Worm (Caenorhabditis elegans) whole organism, late embryonic: ENCODE measurements around the gene W02A2.9.

ENCODE experiments used
- C08G9.2 ChIP-seq: sonication (generic microtip); optimal IDR thresholded peaks from 2 replicates; lab custom pipeline; 2016; ENCODE audit warnings: mild to moderate bottlenecking, missing genetic modification characterization, moderate library complexity, missing compliant biosample characterization
- C38D4.7 ChIP-seq: fragments of 200-800 bp; sonication (Bioruptor generic); optimal IDR thresholded peaks from 2 replicates; lab custom pipeline; 2018; ENCODE audit warnings: mild to moderate bottlenecking, missing genetic modification characterization, moderate library complexity, missing compliant biosample characterization
- F13H6.1 ChIP-seq: sonication (generic microtip); optimal IDR thresholded peaks from 2 replicates; lab custom pipeline; 2016; ENCODE audit warnings: missing genetic modification characterization, missing compliant biosample characterization
- K02D7.2 ChIP-seq: sonication (generic microtip); optimal IDR thresholded peaks from 2 replicates; lab custom pipeline; 2017; ENCODE audit warnings: mild to moderate bottlenecking, missing genetic modification characterization, missing compliant biosample characterization
- K09A11.1 ChIP-seq: sonication (generic microtip); optimal IDR thresholded peaks from 2 replicates; lab custom pipeline; 2017; ENCODE audit warnings: antibody characterized with exemption, mild to moderate bottlenecking, missing genetic modification characterization, missing compliant biosample characterization; ENCODE audit not compliant: insufficient read depth
- T23F11.4 ChIP-seq: fragments of 200-800 bp; sonication (Bioruptor generic); optimal IDR thresholded peaks from 2 replicates; lab custom pipeline; 2018; ENCODE audit warnings: mild to moderate bottlenecking, missing genetic modification characterization, missing compliant biosample characterization
- Y22D7AL.16 ChIP-seq: sonication (generic microtip); optimal IDR thresholded peaks from 2 replicates; lab custom pipeline; 2016; ENCODE audit warnings: missing genetic modification characterization, missing compliant biosample characterization
- ahr-1 ChIP-seq: sonication (generic microtip); optimal IDR thresholded peaks from 2 replicates; lab custom pipeline; 2016; ENCODE audit warnings: missing genetic modification characterization, missing compliant biosample characterization
- ceh-14 ChIP-seq: sonication (generic microtip); optimal IDR thresholded peaks from 2 replicates; lab custom pipeline; 2016; ENCODE audit warnings: missing genotype, missing genetic modification characterization, missing compliant biosample characterization
- ceh-18 ChIP-seq: sonication (generic microtip); optimal IDR thresholded peaks from 2 replicates; lab custom pipeline; 2016; ENCODE audit warnings: missing genetic modification characterization, missing compliant biosample characterization
- ceh-30 ChIP-seq: fragments of 150-350 bp; optimal IDR thresholded peaks from 2 replicates; lab custom pipeline; 2014; ENCODE audit warnings: missing biosample characterization, missing genetic modification characterization
- ceh-31 ChIP-seq: sonication (generic microtip); optimal IDR thresholded peaks from 2 replicates; lab custom pipeline; 2016; ENCODE audit warnings: missing genetic modification characterization, missing compliant biosample characterization
- ceh-34 ChIP-seq: sonication (generic microtip); optimal IDR thresholded peaks from 2 replicates; lab custom pipeline; 2016; ENCODE audit warnings: mild to moderate bottlenecking, missing genetic modification characterization, missing compliant biosample characterization
- ceh-48 ChIP-seq: sonication (generic microtip); optimal IDR thresholded peaks from 2 replicates; lab custom pipeline; 2016; ENCODE audit warnings: missing genetic modification characterization, inconsistent platforms, missing compliant biosample characterization
- ceh-6 ChIP-seq: fragments of 200-800 bp; sonication (Bioruptor generic); optimal IDR thresholded peaks from 2 replicates; lab custom pipeline; 2018; ENCODE audit warnings: mild to moderate bottlenecking, missing genetic modification characterization, missing compliant biosample characterization
- ceh-9 ChIP-seq: sonication (generic microtip); optimal IDR thresholded peaks from 2 replicates; lab custom pipeline; 2016; ENCODE audit warnings: mild to moderate bottlenecking, missing genetic modification characterization, inconsistent platforms, missing compliant biosample characterization
- che-1 ChIP-seq: sonication (generic microtip); optimal IDR thresholded peaks from 2 replicates; lab custom pipeline; 2016; ENCODE audit warnings: mild to moderate bottlenecking, missing genetic modification characterization, missing compliant biosample characterization
- dmd-4 ChIP-seq: sonication (generic microtip); optimal IDR thresholded peaks from 2 replicates; lab custom pipeline; 2016; ENCODE audit warnings: borderline replicate concordance, missing genetic modification characterization, missing compliant biosample characterization
- dve-1 ChIP-seq: sonication (generic microtip); optimal IDR thresholded peaks from 2 replicates; lab custom pipeline; 2017; ENCODE audit warnings: antibody characterized with exemption, mild to moderate bottlenecking, missing genetic modification characterization, missing compliant biosample characterization
- elt-2 ChIP-seq: sonication (generic microtip); optimal IDR thresholded peaks from 2 replicates; lab custom pipeline; 2016; ENCODE audit warnings: missing genetic modification reagents, missing genetic modification characterization, missing compliant biosample characterization
- elt-4 ChIP-seq: sonication (generic microtip); optimal IDR thresholded peaks from 2 replicates; lab custom pipeline; 2016; ENCODE audit warnings: missing genetic modification characterization, missing compliant biosample characterization
- ets-4 ChIP-seq: sonication (generic microtip); optimal IDR thresholded peaks from 2 replicates; lab custom pipeline; 2016; ENCODE audit warnings: missing genetic modification characterization, missing compliant biosample characterization
- eyg-1 ChIP-seq: sonication (generic microtip); optimal IDR thresholded peaks from 2 replicates; lab custom pipeline; 2016; ENCODE audit warnings: missing genotype, missing genetic modification characterization, missing compliant biosample characterization
- fax-1 ChIP-seq: sonication (generic microtip); optimal IDR thresholded peaks from 2 replicates; lab custom pipeline; 2016; ENCODE audit warnings: missing genotype, missing genetic modification characterization, missing compliant biosample characterization
- fkh-10 ChIP-seq: fragments of 150-350 bp; optimal IDR thresholded peaks from 2 replicates; lab custom pipeline; 2014; ENCODE audit warnings: missing biosample characterization, missing genetic modification reagents, missing genetic modification characterization
- fkh-6 ChIP-seq: sonication (generic microtip); optimal IDR thresholded peaks from 2 replicates; lab custom pipeline; 2016; ENCODE audit warnings: missing genetic modification characterization, missing compliant biosample characterization
- gmeb-2 ChIP-seq: sonication (generic microtip); optimal IDR thresholded peaks from 2 replicates; lab custom pipeline; 2016; ENCODE audit warnings: missing genetic modification characterization, inconsistent platforms, missing compliant biosample characterization
- hlh-15 ChIP-seq: sonication (generic microtip); optimal IDR thresholded peaks from 2 replicates; lab custom pipeline; 2016; ENCODE audit warnings: missing genetic modification characterization, missing compliant biosample characterization
- hlh-30 ChIP-seq: sonication (generic microtip); optimal IDR thresholded peaks from 2 replicates; lab custom pipeline; 2017; ENCODE audit warnings: antibody characterized with exemption, missing genetic modification characterization, missing compliant biosample characterization; ENCODE audit not compliant: insufficient read depth
- hlh-8 ChIP-seq: sonication (generic microtip); optimal IDR thresholded peaks from 2 replicates; lab custom pipeline; 2016; ENCODE audit warnings: missing genotype, missing genetic modification characterization, missing compliant biosample characterization
- lim-6 ChIP-seq: sonication (generic microtip); optimal IDR thresholded peaks from 2 replicates; lab custom pipeline; 2016; ENCODE audit warnings: missing genetic modification characterization, missing compliant biosample characterization
- madf-2 ChIP-seq: sonication (generic microtip); optimal IDR thresholded peaks from 2 replicates; lab custom pipeline; 2017; ENCODE audit warnings: missing genetic modification characterization, missing compliant biosample characterization
- mec-3 ChIP-seq: sonication (generic microtip); optimal IDR thresholded peaks from 2 replicates; lab custom pipeline; 2016; ENCODE audit warnings: borderline replicate concordance, missing genetic modification characterization, missing compliant biosample characterization
- nfya-1 ChIP-seq: sonication (generic microtip); optimal IDR thresholded peaks from 2 replicates; lab custom pipeline; 2017; ENCODE audit warnings: missing genetic modification characterization, mild to moderate bottlenecking, missing compliant biosample characterization, antibody characterized with exemption, moderate library complexity
- nhr-11 ChIP-seq: fragments of 150-350 bp; optimal IDR thresholded peaks from 2 replicates; lab custom pipeline; 2014; ENCODE audit warnings: missing biosample characterization, missing genetic modification characterization
- npax-4 ChIP-seq: sonication (generic microtip); optimal IDR thresholded peaks from 2 replicates; lab custom pipeline; 2016; ENCODE audit warnings: missing genetic modification characterization, missing compliant biosample characterization
- pros-1 ChIP-seq: fragments of 150-350 bp; optimal IDR thresholded peaks from 2 replicates; lab custom pipeline; 2014; ENCODE audit warnings: missing biosample characterization, missing genetic modification reagents, missing genetic modification characterization
- ref-2 ChIP-seq: sonication (generic microtip); optimal IDR thresholded peaks from 2 replicates; lab custom pipeline; 2016; ENCODE audit warnings: missing genetic modification characterization, missing compliant biosample characterization
- rnt-1 ChIP-seq: sonication (generic microtip); optimal IDR thresholded peaks from 2 replicates; lab custom pipeline; 2016; ENCODE audit warnings: missing genetic modification characterization, missing compliant biosample characterization
- sdc-2 ChIP-seq: sonication (generic microtip); optimal IDR thresholded peaks from 2 replicates; lab custom pipeline; 2016; ENCODE audit warnings: missing genotype, missing genetic modification characterization, missing compliant biosample characterization
- sox-2 ChIP-seq: fragments of 200-800 bp; sonication (Bioruptor generic); IDR thresholded peaks from 2 replicates; pipeline ENCODE4 v1.3.6; 2022; ENCODE audit warnings: missing genetic modification reagents, missing genetic modification characterization, missing compliant biosample characterization
- syd-9 ChIP-seq: sonication (generic microtip); optimal IDR thresholded peaks from 2 replicates; lab custom pipeline; 2016; ENCODE audit warnings: mild to moderate bottlenecking, missing genetic modification characterization, moderate library complexity, missing compliant biosample characterization
- tbx-2 ChIP-seq: sonication (generic microtip); optimal IDR thresholded peaks from 2 replicates; lab custom pipeline; 2016; ENCODE audit warnings: missing genetic modification characterization, missing compliant biosample characterization
- tbx-7 ChIP-seq: sonication (generic microtip); optimal IDR thresholded peaks from 2 replicates; lab custom pipeline; 2016; ENCODE audit warnings: missing genotype, missing genetic modification characterization, missing compliant biosample characterization
- ttx-3 ChIP-seq: sonication (generic microtip); optimal IDR thresholded peaks from 2 replicates; lab custom pipeline; 2016; ENCODE audit warnings: missing genetic modification reagents, missing genetic modification characterization, missing compliant biosample characterization
- unc-3 ChIP-seq, 2 experiments: fragments of 200-800 bp in 1 of 2; sonication (Bioruptor generic) in 1 of 2; sonication (generic microtip) in 1 of 2; conservative IDR thresholded peaks in 1 of 2; optimal IDR thresholded peaks in 1 of 2; 2 replicates each; pipeline versions ENCODE4 v1.3.6 to Lab custom; 2016 to 2022; ENCODE audit warnings: missing compliant biosample characterization in 2 of 2, missing genetic modification characterization in 2 of 2, missing genetic modification reagents in 1 of 2
- unc-42 ChIP-seq: sonication (generic microtip); optimal IDR thresholded peaks from 2 replicates; lab custom pipeline; 2016; ENCODE audit warnings: missing genotype, missing genetic modification characterization, missing compliant biosample characterization
- unc-86 ChIP-seq: sonication (generic microtip); optimal IDR thresholded peaks from 2 replicates; lab custom pipeline; 2016; ENCODE audit warnings: missing genetic modification characterization, missing compliant biosample characterization
- zip-5 ChIP-seq: sonication (generic microtip); optimal IDR thresholded peaks from 2 replicates; lab custom pipeline; 2016; ENCODE audit warnings: missing genetic modification characterization, missing compliant biosample characterization
- ztf-16 ChIP-seq: sonication (generic microtip); optimal IDR thresholded peaks from 2 replicates; lab custom pipeline; 2017; ENCODE audit warnings: missing genetic modification characterization, missing compliant biosample characterization

W02A2.9 gene

ce11 chrIV:13347232-13347715, at the start of gene W02A2.9:
Gene W02A2.9 (plus strand): TSS chrIV:13347665.
- TF ChIP-seq dmd-4 (tag; lab: Kevin White, UChicago) (no peak), K09A11.1 (no peak), Y22D7AL.16 (tag; lab: Kevin White, UChicago) (no peak), elt-2 (tag; lab: Kevin White, UChicago) (peak; percentile 95), ref-2 (tag; lab: Kevin White, UChicago) (no peak), lim-6 (tag; lab: Kevin White, UChicago) (no peak), tbx-7 (tag; lab: Kevin White, UChicago) (no peak), hlh-8 (no peak)

ce11 chrIV:13297746-13298145, 49.7 kb upstream of the W02A2.9 start, which contains the start of the genes Y67H2A.2 and micu-1:
Gene Y67H2A.2 (minus strand): TSS chrIV:13297819.
Gene micu-1 (plus strand): TSS chrIV:13297926.
- TF ChIP-seq rnt-1 (tag; lab: Kevin White, UChicago) (peak; percentile 15), ceh-9 (tag; lab: Kevin White, UChicago) (no peak), nhr-11 (tag; lab: Kevin White, UChicago) (no peak), unc-86 (tag; lab: Kevin White, UChicago) (peak; percentile 39), syd-9 (tag; lab: Kevin White, UChicago) (no peak), ztf-16 (tag; lab: Kevin White, UChicago) (peak; percentile 15), C08G9.2 (no peak), ceh-18 (tag; lab: Kevin White, UChicago) (peak; percentile 60), pros-1 (tag; lab: Kevin White, UChicago) (no peak), unc-42 (tag; lab: Kevin White, UChicago) (peak; percentile 100), tbx-2 (tag; lab: Kevin White, UChicago) (no peak), tbx-7 (tag; lab: Kevin White, UChicago) (no peak), ceh-34 (peak; percentile 28), ceh-30 (tag; lab: Kevin White, UChicago) (no peak), ceh-48 (tag; lab: Kevin White, UChicago) (peak; percentile 33), elt-2 (tag; lab: Kevin White, UChicago) (peak; percentile 59), che-1 (no peak), lim-6 (tag; lab: Kevin White, UChicago) (no peak), C38D4.7 (no peak), K02D7.2 (no peak), dve-1 (tag; lab: Kevin White, UChicago) (no peak), npax-4 (tag; lab: Kevin White, UChicago) (no peak), ceh-6 (GFP tag; lab: Kevin White, UChicago) (no peak), sdc-2 (tag; lab: Kevin White, UChicago) (no peak), elt-4 (tag; lab: Kevin White, UChicago) (no peak), fax-1 (tag; lab: Kevin White, UChicago) (no peak), fkh-10 (no peak), ahr-1 (no peak), gmeb-2 (tag; lab: Kevin White, UChicago) (no peak), ets-4 (tag; lab: Kevin White, UChicago) (no peak), zip-5 (tag; lab: Kevin White, UChicago) (no peak), mec-3 (no peak), T23F11.4 (no peak), nfya-1 (tag; lab: Kevin White, UChicago) (peak; percentile 69), ceh-14 (tag; lab: Kevin White, UChicago) (peak; percentile 78), hlh-30 (tag; lab: Kevin White, UChicago) (no peak), ceh-31 (peak; percentile 51), ttx-3 (tag; lab: Kevin White, UChicago) (no peak), madf-2 (tag; lab: Kevin White, UChicago) (no peak), sox-2 (GFP tag; lab: Robert Waterston, UW) (no peak), hlh-15 (tag; lab: Kevin White, UChicago) (no peak), K09A11.1 (peak; percentile 7), unc-3 (GFP tag; conservative IDR thresholded peaks at IDR 0.05; lab: Robert Waterston, UW) (no peak), unc-3 (tag; optimal IDR thresholded peaks at IDR 0.05; lab: Kevin White, UChicago) (no peak), eyg-1 (no peak), fkh-6 (tag; lab: Kevin White, UChicago) (no peak), F13H6.1 (tag; lab: Kevin White, UChicago) (no peak)
